Fruit fly (Drosophila melanogaster): ENCODE measurements around the gene CG11714.

The CG11714 gene

dm6 chr3L:11555662-11556460 lies 33.3 kb upstream of the CG11714 start (continued):
- TF ChIP-seq CG33213 (GFP tag; optimal IDR thresholded peaks at IDR 0.05) (peak; percentile 41), CG15011 (GFP tag; optimal IDR thresholded peaks at IDR 0.05) (peak; percentile 50), ATbp (GFP tag; optimal IDR thresholded peaks at IDR 0.05) (peak; percentile 38), dysf (GFP tag; IDR thresholded peaks at IDR 0.05) (peak; percentile 68), YL-1 (GFP tag; optimal IDR thresholded peaks at IDR 0.05) (no peak), fd96Cb (tag; optimal IDR thresholded peaks at IDR 0.05) (peak; percentile 78), CG15696 (tag; optimal IDR thresholded peaks at IDR 0.05) (peak; percentile 65), CG15269 (tag; optimal IDR thresholded peaks at IDR 0.05) (peak; percentile 82), twi (tag; optimal IDR thresholded peaks at IDR 0.05) (peak; percentile 54), H15 (GFP tag; IDR thresholded peaks at IDR 0.05) (0 out of 3 replicates have a peak, but pooled peaks have one; percentile 33), sc (optimal IDR thresholded peaks at IDR 0.05) (no peak), sc (GFP tag; optimal IDR thresholded peaks at IDR 0.05) (peak; percentile 71), PHDP (tag; optimal IDR thresholded peaks at IDR 0.05) (peak; percentile 86), nau (GFP tag; optimal IDR thresholded peaks at IDR 0.05) (peak; percentile 4), HLH54F (GFP tag; optimal IDR thresholded peaks at IDR 0.05) (no peak), CG31441 (GFP tag; IDR thresholded peaks at IDR 0.05) (peak; percentile 90), CG3838 (GFP tag; optimal IDR thresholded peaks at IDR 0.05) (peak; percentile 69), z (GFP tag; IDR thresholded peaks at IDR 0.05) (no peak), CG18619 (GFP tag; optimal IDR thresholded peaks at IDR 0.05) (peak; percentile 62), CG6791 (GFP tag; IDR thresholded peaks at IDR 0.05; ENCODE audit: partially characterized antibody) (no peak), CG3726 (GFP tag; IDR thresholded peaks at IDR 0.05) (no peak; the same call in 2 of the 3 replicates), CG15073 (GFP tag; optimal IDR thresholded peaks at IDR 0.05) (no peak), Dbx (GFP tag; IDR thresholded peaks at IDR 0.05) (peak; percentile 67), Pdp1 (GFP tag; optimal IDR thresholded peaks at IDR 0.05) (peak in 1 of 2 experiments; percentile 59), CHES-1-like (GFP tag; optimal IDR thresholded peaks at IDR 0.05) (peak; percentile 61), en (GFP tag; optimal IDR thresholded peaks at IDR 0.05) (peak; percentile 24), CG10321 (GFP tag; IDR thresholded peaks at IDR 0.05) (no peak), Max (GFP tag; optimal IDR thresholded peaks at IDR 0.05) (peak; percentile 28), dmrt99B (tag; optimal IDR thresholded peaks at IDR 0.05) (peak; percentile 90), fd102C (GFP tag; optimal IDR thresholded peaks at IDR 0.05) (no peak), Doc2 (GFP tag; IDR thresholded peaks at IDR 0.05) (no peak), zfh1 (GFP tag; IDR thresholded peaks at IDR 0.05) (peak; percentile 33; the same call in 1 of the 3 replicates), CG34376 (GFP tag; optimal IDR thresholded peaks at IDR 0.05) (peak; percentile 34), D19B (GFP tag; optimal IDR thresholded peaks at IDR 0.05) (no peak), CG17912 (GFP tag; optimal IDR thresholded peaks at IDR 0.05) (no peak), CG3281 (GFP tag; optimal IDR thresholded peaks at IDR 0.05) (peak; percentile 69), CG14014 (GFP tag; IDR thresholded peaks at IDR 0.05) (peak; percentile 30; the same call in 1 of the 2 replicates), Hr78 (GFP tag; optimal IDR thresholded peaks at IDR 0.05) (peak in 1 of 2 experiments; percentile 34), unpg (GFP tag; optimal IDR thresholded peaks at IDR 0.05) (peak; percentile 83), D (optimal IDR thresholded peaks at IDR 0.05) (no peak), D (GFP tag; optimal IDR thresholded peaks at IDR 0.05) (peak; percentile 71), CG32532 (GFP tag; IDR thresholded peaks at IDR 0.05) (peak; percentile 65), Jarid2 (GFP tag; optimal IDR thresholded peaks at IDR 0.05) (peak; percentile 34), CG4707 (GFP tag; optimal IDR thresholded peaks at IDR 0.05) (peak; percentile 30), CG31365 (tag; optimal IDR thresholded peaks at IDR 0.05) (peak; percentile 31), CG7963 (GFP tag; IDR thresholded peaks at IDR 0.05; ENCODE audit: partially characterized antibody) (0 out of 3 replicates have a peak, but pooled peaks have one; percentile 7), odd (GFP tag; optimal IDR thresholded peaks at IDR 0.05) (peak; percentile 72), Hr51 (GFP tag; optimal IDR thresholded peaks at IDR 0.05) (peak in 1 of 2 experiments; percentile 87)
